Worm (Caenorhabditis elegans) whole organism, mixed stage, embryonic: ENCODE results near the gene sru-45.

ENCODE experiments used
- blmp-1 ChIP-seq: fragments of 150-350 bp; optimal IDR thresholded peaks from 2 replicates; lab custom pipeline; 2014; ENCODE audit warnings: missing biosample characterization, missing genetic modification characterization
- elt-3 ChIP-seq: fragments of 150-350 bp; optimal IDR thresholded peaks from 2 replicates; lab custom pipeline; 2014; ENCODE audit warnings: missing biosample characterization, missing genetic modification characterization
- lin-13 ChIP-seq: fragments of 150-350 bp; optimal IDR thresholded peaks from 2 replicates; lab custom pipeline; 2014; ENCODE audit warnings: missing biosample characterization, missing genetic modification characterization
- mep-1 ChIP-seq: fragments of 150-350 bp; optimal IDR thresholded peaks from 2 replicates; lab custom pipeline; 2017; ENCODE audit warnings: missing biosample characterization, missing genetic modification reagents, missing genetic modification characterization, inconsistent platforms
- nhr-237 ChIP-seq: fragments of 150-350 bp; optimal IDR thresholded peaks from 2 replicates; lab custom pipeline; 2014; ENCODE audit warnings: missing biosample characterization, missing genetic modification characterization
- pha-4 ChIP-seq: fragments of 150-350 bp; optimal IDR thresholded peaks from 2 replicates; lab custom pipeline; 2018; ENCODE audit warnings: missing biosample characterization, missing genetic modification reagents, missing genetic modification characterization
- snpc-4 ChIP-seq: fragments of 150-350 bp; optimal IDR thresholded peaks from 2 replicates; lab custom pipeline; 2014; ENCODE audit warnings: missing biosample characterization, missing genetic modification characterization
- sptf-1 ChIP-seq: sonication (generic microtip); optimal IDR thresholded peaks from 2 replicates; lab custom pipeline; 2017; ENCODE audit warnings: mild to moderate bottlenecking, missing genetic modification characterization, moderate library complexity, missing compliant biosample characterization
- unc-39 ChIP-seq: fragments of 150-350 bp; optimal IDR thresholded peaks from 2 replicates; lab custom pipeline; 2014; ENCODE audit warnings: missing biosample characterization, missing genetic modification characterization

DNA sequence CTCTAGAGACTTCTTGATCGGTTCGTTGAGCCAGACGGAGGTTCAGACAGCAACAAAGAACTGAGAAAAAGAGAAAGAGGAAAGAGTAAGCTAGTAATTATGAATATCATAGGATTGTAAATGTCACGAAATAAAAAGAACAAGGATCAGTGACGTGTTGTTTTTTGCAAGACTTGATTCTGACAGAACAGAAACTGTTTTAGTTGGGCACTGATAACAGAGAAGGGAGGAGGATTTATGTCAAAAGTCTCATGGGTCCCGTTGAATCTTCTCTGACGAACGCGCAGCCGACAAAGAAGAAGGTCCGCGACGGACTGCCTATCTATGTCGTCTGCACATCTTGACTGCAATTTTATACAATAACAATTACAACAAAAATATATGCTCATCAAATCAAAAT, 34.9 kb downstream of the sru-45 start, which contains the start of gene T03E6.9:
- TF ChIP-seq nhr-237 (tag; lab: Kevin White, UChicago) = no peak
- no peak for TF ChIP-seq snpc-4 (tag; lab: Kevin White, UChicago)
- TF ChIP-seq elt-3 = no peak
- no peak for TF ChIP-seq mep-1 (tag; lab: Kevin White, UChicago)
- TF ChIP-seq blmp-1 (tag; lab: Kevin White, UChicago) = no peak
- no peak for TF ChIP-seq unc-39 (tag; lab: Kevin White, UChicago)
- no peak for TF ChIP-seq lin-13
- no peak for TF ChIP-seq pha-4
- no peak for TF ChIP-seq sptf-1 (tag; lab: Kevin White, UChicago)
